Worm (Caenorhabditis elegans) whole organism, L3 larva: Measurements from ENCODE around the gene pde-2.

Experiments
- R02D3.7 ChIP-seq: fragments of 150-350 bp; optimal IDR thresholded peaks from 2 replicates; lab custom pipeline; 2014; ENCODE audit warnings: missing biosample characterization, missing genetic modification characterization
- ama-1 ChIP-seq: fragments of 150-350 bp; optimal IDR thresholded peaks from 2 replicates; lab custom pipeline; 2018
- ceh-28 ChIP-seq: fragments of 150-350 bp; optimal IDR thresholded peaks from 2 replicates; lab custom pipeline; 2014; ENCODE audit warnings: missing biosample characterization, missing genetic modification reagents, missing genetic modification characterization
- fos-1 ChIP-seq: fragments of 150-350 bp; optimal IDR thresholded peaks from 2 replicates; lab custom pipeline; 2014; ENCODE audit warnings: missing biosample characterization, missing genetic modification characterization
- lin-39 ChIP-seq: fragments of 150-350 bp; optimal IDR thresholded peaks from 2 replicates; lab custom pipeline; 2018; ENCODE audit warnings: missing biosample characterization, missing genetic modification reagents, missing genetic modification characterization
- nhr-23 ChIP-seq: fragments of 150-350 bp; optimal IDR thresholded peaks from 2 replicates; lab custom pipeline; 2014; ENCODE audit warnings: missing biosample characterization, missing genetic modification reagents, missing genetic modification characterization
- nhr-25 ChIP-seq: sonication (generic microtip); optimal IDR thresholded peaks from 2 replicates; lab custom pipeline; 2017; ENCODE audit warnings: missing biosample characterization, missing genetic modification characterization
- nhr-28 ChIP-seq: fragments of 150-350 bp; optimal IDR thresholded peaks from 2 replicates; lab custom pipeline; 2014; ENCODE audit warnings: missing biosample characterization, missing genetic modification characterization
- nhr-76 ChIP-seq: fragments of 150-350 bp; sonication (generic microtip); optimal IDR thresholded peaks from 5 replicates; lab custom pipeline; 2014; ENCODE audit warnings: missing biosample characterization, missing genetic modification characterization
- sea-2 ChIP-seq: fragments of 150-350 bp; sonication (generic microtip); optimal IDR thresholded peaks from 4 replicates; lab custom pipeline; 2014; ENCODE audit warnings: missing biosample characterization, missing genetic modification reagents, missing genetic modification characterization
- snpc-4 ChIP-seq: fragments of 150-350 bp; optimal IDR thresholded peaks from 2 replicates; lab custom pipeline; 2014; ENCODE audit warnings: missing biosample characterization, missing genetic modification characterization
- unc-62 ChIP-seq: fragments of 150-350 bp; sonication (generic microtip); optimal IDR thresholded peaks from 4 replicates; lab custom pipeline; 2014; ENCODE audit warnings: missing biosample characterization, missing genetic modification reagents, missing genetic modification characterization

DNA sequence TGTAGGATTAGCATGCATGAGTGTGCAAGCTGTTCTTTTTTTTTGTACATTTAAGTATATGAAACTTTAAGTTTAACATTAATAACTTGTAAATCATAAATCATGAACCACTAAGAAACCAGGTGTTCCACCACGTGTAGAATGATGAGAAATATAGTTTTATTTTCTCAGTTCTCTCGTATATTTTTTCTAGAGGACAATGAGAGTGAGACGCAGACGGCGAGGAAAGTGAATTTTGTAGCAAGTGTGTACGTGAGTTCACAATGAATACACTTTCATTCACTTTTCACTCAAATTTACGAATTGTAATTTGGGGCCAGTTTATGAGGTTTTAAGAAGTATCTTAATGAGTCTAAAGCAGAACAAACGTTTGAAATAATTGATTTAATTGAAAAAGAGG lies 55.2 kb downstream of the pde-2 start:
- no peak for TF ChIP-seq lin-39 (tag; lab: Kevin White, UChicago)
- no peak for TF ChIP-seq nhr-76 (tag; lab: Kevin White, UChicago)
- no peak for TF ChIP-seq nhr-23 (tag; lab: Kevin White, UChicago)
- TF ChIP-seq snpc-4 (tag; lab: Kevin White, UChicago), result no peak
- no peak for TF ChIP-seq unc-62 (GFP tag; lab: Kevin White, UChicago)
- no peak for TF ChIP-seq sea-2 (GFP tag; lab: Kevin White, UChicago)
- TF ChIP-seq nhr-28 (tag; lab: Kevin White, UChicago), result no peak
- no peak for TF ChIP-seq ama-1 (lab: Kevin White, UChicago)
- no peak for TF ChIP-seq R02D3.7 (tag; lab: Kevin White, UChicago)
- no peak for TF ChIP-seq nhr-25 (tag; lab: Kevin White, UChicago)
- no peak for TF ChIP-seq ceh-28 (tag; lab: Kevin White, UChicago)
- no peak for TF ChIP-seq fos-1 (tag; lab: Kevin White, UChicago)
